Worm (Caenorhabditis elegans): ENCODE measurements around the gene str-56.
A peak's percentile ranks its signal among the peaks of the same experiment; 100 is the strongest.

Gene str-56

DNA sequence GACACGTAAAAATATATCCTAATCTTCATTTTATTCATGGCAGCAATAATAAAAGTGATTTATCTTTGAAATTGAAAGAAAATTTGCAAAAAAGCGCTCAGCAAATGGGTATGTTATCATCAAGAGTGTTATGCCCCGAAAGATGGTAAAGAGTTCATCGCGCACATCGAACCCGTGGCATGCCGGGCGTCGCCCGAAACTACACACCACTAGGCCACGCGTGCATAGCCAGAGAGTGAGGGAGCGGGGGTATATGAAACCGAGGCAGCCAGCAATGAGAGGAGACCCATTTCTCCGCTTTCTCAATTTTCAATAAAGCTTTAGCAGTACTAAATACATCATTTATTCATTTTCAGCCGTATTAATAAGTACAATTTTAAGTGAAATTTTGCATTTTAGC, 1.4 kb downstream of the str-56 start (continued):
- TF ChIP-seq lin-38 (GFP tag; IDR thresholded peaks at IDR 0.05), result peak; percentile 90
- TF ChIP-seq attf-4 (tag; optimal IDR thresholded peaks at IDR 0.05), result no peak
- TF ChIP-seq F26F4.8 (GFP tag; conservative IDR thresholded peaks at IDR 0.05), result peak; percentile 98
- TF ChIP-seq cey-2 (tag; optimal IDR thresholded peaks at IDR 0.05; ENCODE audit: borderline replicate concordance, insufficient read depth), result no peak
- peak; percentile 91 for TF ChIP-seq php-3 (GFP tag; IDR thresholded peaks at IDR 0.05)
- peak; percentile 90 for TF ChIP-seq lin-1 (GFP tag; IDR thresholded peaks at IDR 0.05)
- peak; percentile 99 for TF ChIP-seq egl-43 (GFP tag; IDR thresholded peaks at IDR 0.05)
- TF ChIP-seq spr-3 (GFP tag; optimal IDR thresholded peaks at IDR 0.05), result peak; percentile 91
- TF ChIP-seq Y105C5A.15 (GFP tag; IDR thresholded peaks at IDR 0.05), result peak; percentile 97
- TF ChIP-seq T20F7.1 (GFP tag; optimal IDR thresholded peaks at IDR 0.05), result peak; percentile 77
- no peak for TF ChIP-seq lin-39 (tag; optimal IDR thresholded peaks at IDR 0.05)
- TF ChIP-seq unc-130 (GFP tag; optimal IDR thresholded peaks at IDR 0.05), result peak; percentile 84
- TF ChIP-seq Y5F2A.4 (GFP tag; optimal IDR thresholded peaks at IDR 0.05), result peak; percentile 93
- peak; percentile 54 for TF ChIP-seq nhr-11 (tag; optimal IDR thresholded peaks at IDR 0.05)
- TF ChIP-seq hlh-11 (tag; optimal IDR thresholded peaks at IDR 0.05), result no peak
- TF ChIP-seq ama-1 (optimal IDR thresholded peaks at IDR 0.05), result no peak
- TF ChIP-seq mep-1 (tag; optimal IDR thresholded peaks at IDR 0.05), result no peak
- TF ChIP-seq ZK337.2 (GFP tag; IDR thresholded peaks at IDR 0.05), result peak; percentile 93
- peak; percentile 80 for TF ChIP-seq ztf-7 (tag; optimal IDR thresholded peaks at IDR 0.05)
- TF ChIP-seq vab-7 (GFP tag; IDR thresholded peaks at IDR 0.05), result peak; percentile 99
- peak in 1 of 2 experiments; percentile 42 for TF ChIP-seq lsy-2 (tag; optimal IDR thresholded peaks at IDR 0.05)
- TF ChIP-seq dpl-1 (GFP tag; optimal IDR thresholded peaks at IDR 0.05), result peak; percentile 55
- peak; percentile 96 for TF ChIP-seq tra-1 (GFP tag; IDR thresholded peaks at IDR 0.05)
- peak; percentile 14 for TF ChIP-seq nhr-6 (tag; optimal IDR thresholded peaks at IDR 0.05)
- peak; percentile 97 for TF ChIP-seq gei-8 (GFP tag; optimal IDR thresholded peaks at IDR 0.05)

ce11 chrV:15876308-15876707, 3.9 kb downstream of the str-56 start, which contains the start of gene nhr-102:
TSS of gene nhr-102 (minus strand) at chrV:15876408.
- TF ChIP-seq ama-1 (optimal IDR thresholded peaks at IDR 0.05), result no peak
- TF ChIP-seq nhr-42 (GFP tag; IDR thresholded peaks at IDR 0.05), result no peak
- TF ChIP-seq dve-1 (tag; optimal IDR thresholded peaks at IDR 0.05; ENCODE audit: insufficient read depth), result peak; percentile 2
- TF ChIP-seq T26A8.4 (GFP tag; IDR thresholded peaks at IDR 0.05), result 0 out of 2 replicates have a peak, but pooled peaks have one; percentile 26
- TF ChIP-seq hif-1 (tag; optimal IDR thresholded peaks at IDR 0.05), result no peak
- TF ChIP-seq Y48G9A.11 (GFP tag; IDR thresholded peaks at IDR 0.05), result no peak

DNA sequence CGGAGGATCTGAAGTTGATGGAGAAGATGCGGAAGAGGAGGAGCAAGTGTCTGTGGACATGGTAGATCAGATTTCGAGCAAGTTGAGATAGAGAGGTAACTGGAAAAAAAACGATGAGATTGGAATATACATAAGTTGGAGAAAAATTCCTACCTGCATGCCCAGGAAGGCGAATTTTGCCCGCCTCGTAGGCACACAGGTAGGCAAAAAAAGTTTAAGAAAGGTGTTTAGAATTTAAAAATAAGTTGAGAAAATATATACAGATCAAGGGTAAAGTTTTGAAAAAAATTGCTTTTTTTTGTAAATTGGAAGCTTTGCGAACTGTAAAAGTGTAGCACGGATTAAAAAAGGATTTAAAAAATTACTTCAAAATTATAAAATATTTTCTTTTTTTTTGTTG, 7.1 kb downstream of the str-56 start, which contains the start of gene nhr-84:
Gene nhr-84, minus strand, starts transcription at position 101 of the 400 bp plus-strand sequence.
- TF ChIP-seq nhr-42 (GFP tag; IDR thresholded peaks at IDR 0.05), result no peak

DNA sequence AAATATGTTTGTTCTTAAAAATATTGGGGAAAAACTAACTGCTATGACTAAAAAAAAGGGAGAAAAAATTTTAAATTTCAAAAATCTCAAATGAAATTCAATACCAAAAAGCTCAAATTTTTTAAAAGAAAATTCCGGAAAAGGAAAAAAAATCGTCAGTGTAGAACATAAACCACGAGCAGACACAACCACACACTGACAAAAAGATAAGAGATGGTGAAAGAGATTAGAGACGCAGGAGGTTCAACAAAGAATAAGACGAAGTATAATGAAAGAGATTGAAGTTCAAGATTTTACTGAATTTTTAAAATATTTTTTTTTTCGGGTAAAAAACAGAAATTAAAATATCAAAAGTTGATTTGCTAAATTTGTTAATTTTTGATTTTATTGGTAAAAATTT, 7.7 kb downstream of the str-56 start:
- TF ChIP-seq mdl-1 (tag; optimal IDR thresholded peaks at IDR 0.05) (peak in 1 of 2 experiments; percentile 36), dmd-6 (GFP tag; IDR thresholded peaks at IDR 0.05) (peak; percentile 82), F37D6.2 (tag; optimal IDR thresholded peaks at IDR 0.05) (no peak), lsy-2 (tag; optimal IDR thresholded peaks at IDR 0.05) (peak in 1 of 2 experiments; percentile 14), dve-1 (tag; optimal IDR thresholded peaks at IDR 0.05; ENCODE audit: insufficient read depth) (peak; percentile 55), daf-16 (GFP tag; optimal IDR thresholded peaks at IDR 0.05) (no peak), daf-16 (tag; optimal IDR thresholded peaks at IDR 0.05) (peak; percentile 26), lin-15B (tag; optimal IDR thresholded peaks at IDR 0.05) (no peak), hlh-30 (tag; optimal IDR thresholded peaks at IDR 0.05; ENCODE audit: insufficient read depth) (peak; percentile 40), pqm-1 (tag; optimal IDR thresholded peaks at IDR 0.05) (peak; percentile 59), mep-1 (tag; optimal IDR thresholded peaks at IDR 0.05) (peak; percentile 16), nhr-28 (tag; optimal IDR thresholded peaks at IDR 0.05) (peak; percentile 81), hlh-11 (tag; optimal IDR thresholded peaks at IDR 0.05) (peak; percentile 6), unc-62 (GFP tag; optimal IDR thresholded peaks at IDR 0.05 in 1 of 2) (no peak), unc-62 (tag; optimal IDR thresholded peaks at IDR 0.05) (no peak)

All from whole organism, L4 larva.